Worm (Caenorhabditis elegans): ENCODE results near the gene srw-122.
"Not testable (repeated sequence)": the region's sequence is repeated elsewhere in the genome, so short reads cannot be mapped to it uniquely, and the experiment has no call there.

The srw-122 gene

DNA sequence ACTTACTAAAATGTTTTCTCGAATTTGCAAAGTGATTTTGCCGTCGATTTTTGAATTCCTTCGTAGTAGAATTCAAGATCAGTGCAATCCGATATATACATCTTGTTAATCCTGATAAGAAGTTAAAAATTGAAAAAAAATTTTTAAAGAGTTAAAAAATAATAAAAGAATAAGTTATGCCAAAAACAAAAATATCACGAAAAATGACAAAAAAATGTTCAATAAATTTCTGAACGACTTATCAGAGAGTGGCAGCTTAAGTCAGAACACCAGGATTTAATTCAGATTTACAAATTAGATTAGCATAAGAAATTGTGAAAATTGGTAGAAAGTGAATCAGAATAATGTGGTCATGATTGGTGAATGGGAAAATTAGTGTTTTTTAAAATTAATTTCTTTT, at the start of gene srw-122:
Gene srw-122 (minus strand): TSS at position 101 of the 400 bp plus-strand sequence.
- not testable (repeated sequence) for TF ChIP-seq tra-4 (tag; optimal IDR thresholded peaks at IDR 0.05); flt-1 (GFP tag; IDR thresholded peaks at IDR 0.05); tbx-37 (GFP tag; conservative IDR thresholded peaks at IDR 0.05)

- TF ChIP-seq scrt-1 (GFP tag; IDR thresholded peaks at IDR 0.05) (no peak), ama-1 (optimal IDR thresholded peaks at IDR 0.05) (no peak), hmg-4 (GFP tag; optimal IDR thresholded peaks at IDR 0.05) (no peak), tra-4 (tag; optimal IDR thresholded peaks at IDR 0.05) (no peak), hmbx-1 (tag; optimal IDR thresholded peaks at IDR 0.05) (no peak), pes-1 (GFP tag; IDR thresholded peaks at IDR 0.05) (no peak), tbx-37 (GFP tag; conservative IDR thresholded peaks at IDR 0.05) (no peak), tbx-11 (GFP tag; IDR thresholded peaks at IDR 0.05) (no peak), ceh-13 (GFP tag; optimal IDR thresholded peaks at IDR 0.05) (no peak), hnd-1 (tag; optimal IDR thresholded peaks at IDR 0.05) (no peak), sea-1 (GFP tag; conservative IDR thresholded peaks at IDR 0.05) (no peak), ceh-36 (tag; optimal IDR thresholded peaks at IDR 0.05) (no peak), flt-1 (GFP tag; IDR thresholded peaks at IDR 0.05) (no peak), aly-1 (tag; optimal IDR thresholded peaks at IDR 0.05) (no peak), ets-7 (tag; optimal IDR thresholded peaks at IDR 0.05) (no peak)
Measured at ce11 chrV:2999736-3000135, 47.7 kb upstream of the srw-122 start, which contains the start of gene srw-119. Gene srw-119 (minus strand): TSS chrV:2999836.

DNA sequence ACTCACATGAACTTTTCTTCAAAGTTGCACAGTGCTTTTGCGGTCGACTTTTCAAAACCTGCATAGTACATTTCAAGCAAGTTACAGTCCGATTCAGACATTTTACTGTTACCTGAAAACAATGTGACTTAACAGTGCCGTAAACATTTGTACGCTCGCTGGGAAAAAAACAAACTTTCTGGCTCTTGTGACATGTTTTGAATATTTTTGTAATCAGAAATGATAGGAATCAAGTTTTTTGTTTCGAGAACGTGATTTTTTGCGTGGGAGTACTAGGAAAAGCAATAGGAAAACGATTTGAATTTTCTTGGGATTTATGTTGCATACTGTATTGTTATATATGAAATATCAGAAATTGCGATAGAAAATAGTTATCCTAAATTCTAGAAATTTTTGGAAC, 44.1 kb upstream of the srw-122 start, which contains the start of gene srw-120:
Gene srw-120 (minus strand): TSS at position 101 of the 400 bp plus-strand sequence.
- TF ChIP-seq F13C5.2 (tag; optimal IDR thresholded peaks at IDR 0.05): no peak
- TF ChIP-seq tbx-11 (GFP tag; IDR thresholded peaks at IDR 0.05): no peak
- TF ChIP-seq hnd-1 (tag; optimal IDR thresholded peaks at IDR 0.05): no peak
- no peak for TF ChIP-seq tbx-37 (GFP tag; conservative IDR thresholded peaks at IDR 0.05)
- no peak for TF ChIP-seq sea-1 (GFP tag; conservative IDR thresholded peaks at IDR 0.05)
- TF ChIP-seq ama-1 (optimal IDR thresholded peaks at IDR 0.05): no peak
- TF ChIP-seq hmbx-1 (tag; optimal IDR thresholded peaks at IDR 0.05): no peak
- no peak for TF ChIP-seq tra-4 (tag; optimal IDR thresholded peaks at IDR 0.05)
- no peak for TF ChIP-seq ceh-36 (tag; optimal IDR thresholded peaks at IDR 0.05)
- TF ChIP-seq pes-1 (GFP tag; IDR thresholded peaks at IDR 0.05): no peak
- no peak for TF ChIP-seq aly-1 (tag; optimal IDR thresholded peaks at IDR 0.05)
- TF ChIP-seq ets-7 (tag; optimal IDR thresholded peaks at IDR 0.05): no peak
- TF ChIP-seq flt-1 (GFP tag; IDR thresholded peaks at IDR 0.05): no peak
- no peak for TF ChIP-seq hmg-4 (GFP tag; optimal IDR thresholded peaks at IDR 0.05)
- no peak for TF ChIP-seq B0310.2 (tag; optimal IDR thresholded peaks at IDR 0.05)
- TF ChIP-seq ceh-13 (GFP tag; optimal IDR thresholded peaks at IDR 0.05): no peak
- no peak for TF ChIP-seq scrt-1 (GFP tag; IDR thresholded peaks at IDR 0.05)

- TF ChIP-seq tbx-11 (GFP tag; IDR thresholded peaks at IDR 0.05): no peak
Measured at ce11 chrV:2993816-2994215, 41.8 kb upstream of the srw-122 start, which contains the start of gene srw-115. Gene srw-115 (minus strand): TSS chrV:2993916.

- TF ChIP-seq hnd-1 (tag; optimal IDR thresholded peaks at IDR 0.05) (no peak), ceh-36 (tag; optimal IDR thresholded peaks at IDR 0.05) (no peak), pes-1 (GFP tag; IDR thresholded peaks at IDR 0.05) (no peak), ets-7 (tag; optimal IDR thresholded peaks at IDR 0.05) (no peak)
Measured at ce11 chrV:2992060-2992459, 40.1 kb upstream of the srw-122 start.

DNA sequence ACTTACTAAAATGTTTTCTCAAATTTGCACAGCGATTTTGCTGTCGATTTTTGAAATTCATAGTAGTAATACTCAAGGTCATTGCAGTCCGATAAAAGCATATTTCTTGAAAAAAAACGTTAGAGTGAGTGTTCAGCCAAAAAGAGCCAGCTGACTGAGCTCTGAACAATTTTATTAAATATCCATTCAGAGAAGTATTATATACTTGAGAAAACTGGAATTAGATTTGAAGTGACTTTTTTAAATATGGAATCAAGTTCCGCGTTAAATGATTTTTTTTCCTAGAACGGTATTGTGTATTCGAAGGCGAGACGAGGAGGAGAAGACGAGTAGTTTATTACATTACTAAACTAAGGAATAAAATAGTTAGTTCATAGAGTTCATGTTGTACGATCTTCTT, 39.5 kb upstream of the srw-122 start, which contains the start of gene srw-121:
Gene srw-121 (minus strand): TSS at position 101 of the 400 bp plus-strand sequence.
- TF ChIP-seq sea-1 (GFP tag; conservative IDR thresholded peaks at IDR 0.05) (no peak), ets-7 (tag; optimal IDR thresholded peaks at IDR 0.05) (no peak), F13C5.2 (tag; optimal IDR thresholded peaks at IDR 0.05) (no peak), pes-1 (GFP tag; IDR thresholded peaks at IDR 0.05) (no peak), hmg-4 (GFP tag; optimal IDR thresholded peaks at IDR 0.05) (no peak), aly-1 (tag; optimal IDR thresholded peaks at IDR 0.05) (no peak), ama-1 (optimal IDR thresholded peaks at IDR 0.05) (no peak), tbx-11 (GFP tag; IDR thresholded peaks at IDR 0.05) (no peak)

- TF ChIP-seq tra-4 (tag; optimal IDR thresholded peaks at IDR 0.05): no peak
- no peak for TF ChIP-seq hmg-4 (GFP tag; optimal IDR thresholded peaks at IDR 0.05)
- TF ChIP-seq pes-1 (GFP tag; IDR thresholded peaks at IDR 0.05): no peak
- no peak for TF ChIP-seq ceh-13 (GFP tag; optimal IDR thresholded peaks at IDR 0.05)
- no peak for TF ChIP-seq hnd-1 (tag; optimal IDR thresholded peaks at IDR 0.05)
- TF ChIP-seq hmbx-1 (tag; optimal IDR thresholded peaks at IDR 0.05): no peak
- no peak for TF ChIP-seq sea-1 (GFP tag; conservative IDR thresholded peaks at IDR 0.05)
- no peak for TF ChIP-seq scrt-1 (GFP tag; IDR thresholded peaks at IDR 0.05)
Measured at ce11 chrV:2987407-2987806, 35.4 kb upstream of the srw-122 start, which contains the start of gene srh-85. Gene srh-85 (minus strand): TSS chrV:2987507.

DNA sequence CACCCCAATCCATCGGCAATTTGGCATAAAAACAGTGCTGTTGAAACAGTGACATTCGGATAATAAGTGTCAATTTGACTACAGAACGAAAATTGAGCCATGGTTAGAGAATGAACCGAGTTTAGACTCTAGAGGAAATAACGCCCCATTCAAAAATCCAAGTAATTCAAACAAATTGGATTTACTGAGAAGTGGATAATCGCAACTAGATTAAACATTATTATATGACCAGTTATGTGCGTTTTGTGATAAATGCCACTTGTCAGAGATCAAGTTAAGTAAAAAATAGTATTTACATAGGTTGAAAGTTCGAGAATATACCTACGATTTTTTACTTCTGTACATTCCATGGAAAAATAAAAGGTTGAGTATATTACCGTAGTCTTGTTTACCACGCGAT, 33.3 kb upstream of the srw-122 start, which contains the start of gene srw-139:
Gene srw-139 (minus strand): TSS at position 101 of the 400 bp plus-strand sequence.
- no peak for TF ChIP-seq hmg-4 (GFP tag; optimal IDR thresholded peaks at IDR 0.05)
- TF ChIP-seq ama-1 (optimal IDR thresholded peaks at IDR 0.05): no peak
- no peak for TF ChIP-seq tra-4 (tag; optimal IDR thresholded peaks at IDR 0.05)
- TF ChIP-seq pes-1 (GFP tag; IDR thresholded peaks at IDR 0.05): no peak
- no peak for TF ChIP-seq flt-1 (GFP tag; IDR thresholded peaks at IDR 0.05)
- no peak for TF ChIP-seq tbx-11 (GFP tag; IDR thresholded peaks at IDR 0.05)
- TF ChIP-seq ets-7 (tag; optimal IDR thresholded peaks at IDR 0.05): no peak
- TF ChIP-seq ceh-36 (tag; optimal IDR thresholded peaks at IDR 0.05): no peak
- no peak for TF ChIP-seq hnd-1 (tag; optimal IDR thresholded peaks at IDR 0.05)
- no peak for TF ChIP-seq B0310.2 (tag; optimal IDR thresholded peaks at IDR 0.05)
- TF ChIP-seq sea-1 (GFP tag; conservative IDR thresholded peaks at IDR 0.05): no peak
- no peak for TF ChIP-seq aly-1 (tag; optimal IDR thresholded peaks at IDR 0.05)
- TF ChIP-seq hmbx-1 (tag; optimal IDR thresholded peaks at IDR 0.05): no peak
- no peak for TF ChIP-seq ceh-13 (GFP tag; optimal IDR thresholded peaks at IDR 0.05)
- TF ChIP-seq tbx-37 (GFP tag; conservative IDR thresholded peaks at IDR 0.05): no peak
- no peak for TF ChIP-seq F13C5.2 (tag; optimal IDR thresholded peaks at IDR 0.05)
- TF ChIP-seq scrt-1 (GFP tag; IDR thresholded peaks at IDR 0.05): no peak

Measured in whole organism, early embryonic.